Worm (Caenorhabditis elegans) whole organism, L2 larva: ENCODE results near the gene glb-20.
A peak's percentile ranks its signal among the peaks of the same experiment; 100 is the strongest.

ENCODE experiments used
- elt-1 ChIP-seq: fragments of 150-350 bp; optimal IDR thresholded peaks from 2 replicates; lab custom pipeline; 2014; ENCODE audit warnings: missing biosample characterization, missing genetic modification characterization
- lin-39 ChIP-seq: fragments of 150-350 bp; optimal IDR thresholded peaks from 2 replicates; lab custom pipeline; 2014; ENCODE audit warnings: missing biosample characterization, missing genetic modification reagents, missing genetic modification characterization
- mdl-1 ChIP-seq, 2 experiments: fragments of 150-350 bp in 1 of 2; sonication (generic microtip) in 1 of 2; optimal IDR thresholded peaks; 2 replicates each; lab custom pipeline; 2017; ENCODE audit warnings: missing biosample characterization in 2 of 2, missing genetic modification characterization in 2 of 2
- nhr-10 ChIP-seq: sonication (generic microtip); optimal IDR thresholded peaks from 2 replicates; lab custom pipeline; 2017; ENCODE audit warnings: missing biosample characterization, missing genetic modification characterization
- nhr-12 ChIP-seq: fragments of 150-350 bp; optimal IDR thresholded peaks from 2 replicates; lab custom pipeline; 2014; ENCODE audit warnings: missing biosample characterization, missing genetic modification characterization
- nhr-77 ChIP-seq: fragments of 150-350 bp; optimal IDR thresholded peaks from 2 replicates; lab custom pipeline; 2014; ENCODE audit warnings: missing biosample characterization, missing genetic modification characterization
- unc-39 ChIP-seq: fragments of 150-350 bp; optimal IDR thresholded peaks from 2 replicates; lab custom pipeline; 2014; ENCODE audit warnings: missing biosample characterization, missing genetic modification characterization
- unc-55 ChIP-seq: fragments of 150-350 bp; sonication (generic microtip); optimal IDR thresholded peaks from 3 replicates; lab custom pipeline; 2014; ENCODE audit warnings: missing biosample characterization, missing genetic modification reagents, missing genetic modification characterization

DNA sequence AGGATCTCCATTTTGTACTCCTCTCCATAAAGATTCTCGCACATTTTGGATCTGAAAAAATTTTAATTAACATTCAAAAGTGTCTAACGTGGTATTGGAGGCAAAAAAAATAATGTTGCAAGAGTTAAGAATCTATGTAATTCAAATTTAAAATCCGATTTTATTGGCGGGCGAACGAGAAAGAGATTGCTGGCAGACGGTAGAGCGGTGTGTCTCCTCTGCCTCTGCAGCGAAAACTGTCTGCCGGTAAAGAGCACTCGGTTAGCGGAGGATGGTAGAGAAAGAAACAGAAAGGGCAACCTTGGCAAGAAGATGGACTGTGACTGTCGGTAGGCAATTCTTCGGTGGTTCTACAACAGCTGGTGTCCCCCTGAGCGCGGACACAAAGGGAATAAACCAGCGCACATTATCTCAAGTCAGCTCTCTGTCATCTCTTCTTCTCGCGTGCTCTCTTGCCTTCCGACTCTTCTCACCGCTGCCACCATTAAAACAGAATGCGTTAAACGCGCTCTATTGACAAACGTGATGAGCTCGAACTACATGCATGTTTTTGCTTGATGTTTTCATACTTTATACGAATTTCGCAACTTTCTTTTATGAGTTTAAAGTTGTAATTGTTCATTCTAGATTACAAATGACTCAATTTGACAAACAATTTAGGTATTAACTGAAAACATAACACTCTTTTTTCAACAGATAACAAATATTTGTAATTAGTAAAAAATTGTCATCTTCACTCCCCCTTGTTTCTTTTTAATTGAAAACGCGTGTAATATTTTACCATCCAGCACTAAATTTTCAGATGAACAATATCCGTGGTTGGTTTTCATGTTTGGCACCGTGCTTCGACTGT, 36.9 kb downstream of the glb-20 start, which contains the start of the genes cdk-4 and F18H3.1:
- TF ChIP-seq nhr-77 (tag; lab: Kevin White, UChicago) = no peak
- TF ChIP-seq lin-39 (tag; lab: Kevin White, UChicago) = no peak
- TF ChIP-seq unc-39 (tag; lab: Kevin White, UChicago) = no peak
- TF ChIP-seq unc-55 (GFP tag; lab: Kevin White, UChicago) = peak; percentile 94
- no peak for TF ChIP-seq nhr-10 (tag; lab: Kevin White, UChicago)
- no peak for TF ChIP-seq mdl-1 (tag; optimal IDR thresholded peaks at IDR 0.05; lab: Kevin White, UChicago)
- TF ChIP-seq elt-1 (tag; lab: Kevin White, UChicago) = no peak
- no peak for TF ChIP-seq nhr-12 (tag; lab: Kevin White, UChicago)
